Fruit fly (Drosophila melanogaster): Measurements from ENCODE around the gene SelG.

dm6 chrX:11886976-11887375, at the start of gene SelG, which contains the start of gene CG10353:
- no peak for TF ChIP-seq psq (optimal IDR thresholded peaks at IDR 0.05)
- no peak for TF ChIP-seq CG8478 (optimal IDR thresholded peaks at IDR 0.05)
- TF ChIP-seq pan (optimal IDR thresholded peaks at IDR 0.05) = no peak
- no peak for TF ChIP-seq EcR (GFP tag; optimal IDR thresholded peaks at IDR 0.05)

All from whole organism.